Fruit fly (Drosophila melanogaster) whole organism, embryonic: Measurements from ENCODE around the gene raw.
A peak's percentile ranks its signal among the peaks of the same experiment; 100 is the strongest.

Experiments
- Adf1 ChIP-seq: fragments of 200-800 bp; sonication (Bioruptor generic); IDR thresholded peaks from 2 replicates; pipeline ENCODE4 v1.3.6; 2022; ENCODE audit warnings: missing biosample characterization, missing genetic modification characterization
- Bgb ChIP-seq: fragments of 200-800 bp; sonication (Bioruptor generic); IDR thresholded peaks from 2 replicates; pipeline ENCODE4 v1.3.6; 2022; ENCODE audit warnings: missing biosample characterization, missing genetic modification characterization; ENCODE audit not compliant: partially characterized antibody
- BtbVII ChIP-seq: fragments of 200-800 bp; sonication (Bioruptor generic); optimal IDR thresholded peaks from 3 replicates; lab custom pipeline; 2017; ENCODE audit warnings: missing biosample characterization, mild to moderate bottlenecking, missing genetic modification characterization
- CG11560 ChIP-seq: fragments of 200-800 bp; sonication (Bioruptor generic); IDR thresholded peaks from 3 replicates; pipeline ENCODE4 v1.3.6; 2022; ENCODE audit warnings: missing biosample characterization, missing genetic modification characterization
- CG11723 ChIP-seq: fragments of 200-800 bp; sonication (Bioruptor generic); optimal IDR thresholded peaks from 2 replicates; lab custom pipeline; 2017; ENCODE audit warnings: missing biosample characterization, mild to moderate bottlenecking, missing genetic modification characterization
- CG12744 ChIP-seq: fragments of 200-800 bp; sonication (Bioruptor generic); optimal IDR thresholded peaks from 2 replicates; lab custom pipeline; 2016; ENCODE audit warnings: missing biosample characterization, missing genetic modification characterization
- CG12769 ChIP-seq: fragments of 200-800 bp; sonication (Bioruptor generic); optimal IDR thresholded peaks from 2 replicates; lab custom pipeline; 2019; ENCODE audit warnings: missing biosample characterization, mild to moderate bottlenecking, missing genetic modification characterization, moderate library complexity
- CG12942 ChIP-seq: fragments of 200-800 bp; sonication (Bioruptor generic); optimal IDR thresholded peaks from 3 replicates; lab custom pipeline; 2016; ENCODE audit warnings: missing biosample characterization, missing genetic modification characterization
- CG15011 ChIP-seq: fragments of 200-800 bp; sonication (Bioruptor generic); optimal IDR thresholded peaks from 3 replicates; lab custom pipeline; 2018; ENCODE audit warnings: missing biosample characterization, mild to moderate bottlenecking, missing genetic modification characterization
- CG16813 ChIP-seq: fragments of 200-800 bp; sonication (Bioruptor generic); IDR thresholded peaks from 3 replicates; pipeline ENCODE4 v1.3.6; 2022; ENCODE audit warnings: missing biosample characterization, missing genetic modification characterization; ENCODE audit not compliant: partially characterized antibody
- CG17359 ChIP-seq: fragments of 200-800 bp; sonication (Bioruptor generic); optimal IDR thresholded peaks from 3 replicates; lab custom pipeline; 2018; ENCODE audit warnings: missing biosample characterization, mild to moderate bottlenecking, missing genetic modification characterization, moderate library complexity
- CG2129 ChIP-seq: fragments of 200-800 bp; sonication (Bioruptor generic); IDR thresholded peaks from 2 replicates; pipeline ENCODE4 v1.3.6; 2022; ENCODE audit warnings: missing biosample characterization, missing genetic modification characterization; ENCODE audit not compliant: partially characterized antibody
- CG31388 ChIP-seq: fragments of 200-800 bp; sonication (Bioruptor generic); optimal IDR thresholded peaks from 2 replicates; lab custom pipeline; 2016; ENCODE audit warnings: missing biosample characterization, missing genetic modification characterization
- CG32532 ChIP-seq: fragments of 200-800 bp; sonication (Bioruptor generic); IDR thresholded peaks from 2 replicates; pipeline ENCODE4 v1.3.6; 2022; ENCODE audit warnings: missing biosample characterization, missing genetic modification characterization
- CG4617 ChIP-seq: fragments of 200-800 bp; sonication (Bioruptor generic); optimal IDR thresholded peaks from 3 replicates; lab custom pipeline; 2016; ENCODE audit warnings: missing biosample characterization, missing genetic modification characterization, borderline replicate concordance
- CG6272 ChIP-seq: fragments of 200-800 bp; sonication (Bioruptor generic); IDR thresholded peaks from 2 replicates; pipeline ENCODE4 v1.3.6; 2022; ENCODE audit warnings: missing biosample characterization, missing genetic modification characterization
- CG9215 ChIP-seq: fragments of 200-800 bp; sonication (Bioruptor generic); IDR thresholded peaks from 2 replicates; pipeline ENCODE4 v1.3.6; 2022; ENCODE audit warnings: missing biosample characterization, missing genetic modification characterization
- CTCF ChIP-seq: fragments of 200-800 bp; sonication (Bioruptor generic); optimal IDR thresholded peaks from 2 replicates; lab custom pipeline; 2017; ENCODE audit warnings: missing biosample characterization, mild to moderate bottlenecking, missing genetic modification characterization, moderate library complexity
- Dek ChIP-seq: fragments of 200-800 bp; sonication (Bioruptor generic); optimal IDR thresholded peaks from 3 replicates; lab custom pipeline; 2019; ENCODE audit warnings: missing biosample characterization, mild to moderate bottlenecking, missing genetic modification characterization, moderate library complexity
- Dll ChIP-seq: fragments of 200-800 bp; sonication (Bioruptor generic); IDR thresholded peaks from 4 replicates; pipeline ENCODE4 v1.3.6; 2022; ENCODE audit warnings: missing biosample characterization, missing genetic modification characterization; ENCODE audit not compliant: partially characterized antibody
- Dref ChIP-seq: fragments of 200-800 bp; sonication (Bioruptor generic); IDR thresholded peaks from 2 replicates; pipeline ENCODE4 v1.3.6; 2022; ENCODE audit warnings: missing biosample characterization, missing genetic modification characterization
- E2f1 ChIP-seq: fragments of 200-800 bp; sonication (Bioruptor generic); IDR thresholded peaks from 2 replicates; pipeline ENCODE4 v1.3.6; 2022; ENCODE audit warnings: missing biosample characterization, missing genetic modification characterization
- Hr51 ChIP-seq, 2 experiments: fragments of 200-800 bp; sonication (Bioruptor generic); optimal IDR thresholded peaks; 2 replicates in 1 of 2; 3 replicates in 1 of 2; lab custom pipeline; 2016 to 2018; ENCODE audit warnings: missing biosample characterization in 2 of 2, missing genetic modification characterization in 2 of 2, mild to moderate bottlenecking in 1 of 2, moderate library complexity in 1 of 2
- Mrtf ChIP-seq: fragments of 200-800 bp; sonication (Bioruptor generic); IDR thresholded peaks from 3 replicates; pipeline ENCODE4 v1.3.6; 2022; ENCODE audit warnings: missing biosample characterization, missing genetic modification characterization
- NC2α ChIP-seq: fragments of 200-800 bp; sonication (Bioruptor generic); optimal IDR thresholded peaks from 2 replicates; lab custom pipeline; 2016; ENCODE audit warnings: missing biosample characterization, missing genetic modification characterization
- Pdp1 ChIP-seq, 2 experiments: fragments of 200-800 bp; sonication (Bioruptor generic); optimal IDR thresholded peaks; 3 replicates each; lab custom pipeline; 2016; ENCODE audit warnings: missing biosample characterization in 2 of 2, missing genetic modification characterization in 2 of 2, mild to moderate bottlenecking in 1 of 2, moderate library complexity in 1 of 2
- Ravus ChIP-seq: fragments of 200-800 bp; sonication (Bioruptor generic); IDR thresholded peaks from 2 replicates; pipeline ENCODE4 v1.3.6; 2022; ENCODE audit warnings: missing biosample characterization, missing genetic modification characterization
- Sry-δ ChIP-seq: fragments of 200-800 bp; sonication (Bioruptor generic); optimal IDR thresholded peaks from 2 replicates; lab custom pipeline; 2016; ENCODE audit warnings: missing biosample characterization, missing genetic modification characterization
- Xrp1 ChIP-seq: fragments of 200-800 bp; sonication (Bioruptor generic); IDR thresholded peaks from 2 replicates; pipeline ENCODE4 v1.3.6; 2022; ENCODE audit warnings: missing biosample characterization, missing genetic modification characterization
- bsh ChIP-seq, 2 experiments: fragments of 200-800 bp; sonication (Bioruptor generic); optimal IDR thresholded peaks; 2 replicates each; lab custom pipeline; 2017 to 2018; ENCODE audit warnings: mild to moderate bottlenecking in 2 of 2, missing biosample characterization in 2 of 2, missing genetic modification characterization in 2 of 2, moderate library complexity in 1 of 2
- cad ChIP-seq: fragments of >200 bp; optimal IDR thresholded peaks from 2 replicates; lab custom pipeline; 2017; ENCODE audit warnings: missing biosample characterization, missing genetic modification characterization
- chif ChIP-seq, 2 experiments: fragments of 200-800 bp; sonication (Bioruptor generic); optimal IDR thresholded peaks; 3 replicates each; lab custom pipeline; 2016; ENCODE audit warnings: missing biosample characterization in 2 of 2, missing genetic modification characterization in 2 of 2
- dmrt11E ChIP-seq: fragments of 200-800 bp; sonication (Bioruptor generic); optimal IDR thresholded peaks from 3 replicates; lab custom pipeline; 2018; ENCODE audit warnings: missing biosample characterization, mild to moderate bottlenecking, missing genetic modification characterization, moderate library complexity
- fd96Cb ChIP-seq: fragments of 200-800 bp; sonication (Bioruptor generic); optimal IDR thresholded peaks from 2 replicates; lab custom pipeline; 2018; ENCODE audit warnings: missing biosample characterization, mild to moderate bottlenecking, missing genetic modification characterization, moderate library complexity
- ftz-f1 ChIP-seq: fragments of 200-800 bp; sonication (Bioruptor generic); optimal IDR thresholded peaks from 2 replicates; lab custom pipeline; 2016; ENCODE audit warnings: missing biosample characterization, missing genetic modification characterization
- grn ChIP-seq: fragments of 200-800 bp; sonication (Bioruptor generic); optimal IDR thresholded peaks from 3 replicates; lab custom pipeline; 2017; ENCODE audit warnings: missing biosample characterization, missing genetic modification characterization
- gsb-n ChIP-seq: fragments of 200-800 bp; sonication (Bioruptor generic); optimal IDR thresholded peaks from 3 replicates; lab custom pipeline; 2018; ENCODE audit warnings: missing biosample characterization, mild to moderate bottlenecking, missing genetic modification characterization
- ham ChIP-seq: fragments of 200-800 bp; sonication (Bioruptor generic); IDR thresholded peaks from 2 replicates; pipeline ENCODE4 v1.3.6; 2022; ENCODE audit warnings: missing biosample characterization, missing genetic modification characterization
- kni ChIP-seq: fragments of 200-800 bp; sonication (Bioruptor generic); optimal IDR thresholded peaks from 3 replicates; lab custom pipeline; 2017; ENCODE audit warnings: mild to moderate bottlenecking, missing biosample characterization, missing genetic modification reagents, missing genetic modification characterization
- maf-S ChIP-seq: fragments of 200-800 bp; sonication (Bioruptor generic); optimal IDR thresholded peaks from 2 replicates; lab custom pipeline; 2016; ENCODE audit warnings: missing biosample characterization, missing genetic modification characterization
- pan ChIP-seq, 4 experiments: fragments of >200 bp in 3 of 4; fragments of 200-800 bp in 1 of 4; sonication (Bioruptor generic) in 1 of 4; optimal IDR thresholded peaks in 3 of 4; IDR thresholded peaks in 1 of 4; 2 replicates each; pipeline versions ENCODE4 v1.3.6 to Lab custom; 2017 to 2022; ENCODE audit warnings: missing biosample characterization in 2 of 4, missing genetic modification characterization in 2 of 4, mixed read lengths in 1 of 4
- pb ChIP-seq: fragments of 200-800 bp; sonication (Bioruptor generic); optimal IDR thresholded peaks from 3 replicates; lab custom pipeline; 2016; ENCODE audit warnings: missing biosample characterization, missing genetic modification characterization
- rib ChIP-seq: fragments of 200-800 bp; sonication (Bioruptor generic); IDR thresholded peaks from 2 replicates; pipeline ENCODE4 v1.3.6; 2022; ENCODE audit warnings: missing biosample characterization, missing genetic modification characterization
- sd ChIP-seq: fragments of 200-800 bp; sonication (Bioruptor generic); optimal IDR thresholded peaks from 3 replicates; lab custom pipeline; 2018; ENCODE audit warnings: missing biosample characterization, mild to moderate bottlenecking, missing genetic modification characterization, moderate library complexity
- sna ChIP-seq: fragments of 200-800 bp; sonication (Bioruptor generic); IDR thresholded peaks from 2 replicates; pipeline ENCODE4 v1.3.6; 2022; ENCODE audit warnings: missing biosample characterization, missing genetic modification characterization; ENCODE audit not compliant: partially characterized antibody
- so ChIP-seq: fragments of 200-800 bp; sonication (Bioruptor generic); IDR thresholded peaks from 3 replicates; pipeline ENCODE4 v1.3.6; 2022; ENCODE audit warnings: missing biosample characterization, missing genetic modification characterization
- sr ChIP-seq: fragments of 200-800 bp; sonication (Bioruptor generic); IDR thresholded peaks from 3 replicates; pipeline ENCODE4 v1.3.6; 2022; ENCODE audit warnings: missing biosample characterization, missing genetic modification characterization
- tin ChIP-seq: fragments of 200-800 bp; sonication (Bioruptor generic); optimal IDR thresholded peaks from 3 replicates; lab custom pipeline; 2016; ENCODE audit warnings: missing biosample characterization, missing genetic modification characterization
- twi ChIP-seq: fragments of 200-800 bp; optimal IDR thresholded peaks from 2 replicates; lab custom pipeline; 2019; ENCODE audit warnings: missing biosample characterization, mild to moderate bottlenecking, missing genetic modification characterization, moderate library complexity

raw gene

dm6 chr2L:8739984-8740756 lies at the start of gene raw (continued):
- TF ChIP-seq Pdp1 (GFP tag; optimal IDR thresholded peaks at IDR 0.05; lab: Kevin White, UChicago) (peak in 1 of 2 experiments; percentile 99), tin (no peak), Sry-δ (no peak), CG11560 (tag; lab: Robert Waterston, UW) (no peak), sna (GFP tag; lab: Robert Waterston, UW) (0 out of 2 replicates have a peak, but pooled peaks have one; percentile 36), Ravus (GFP tag; lab: Robert Waterston, UW) (no peak), dmrt11E (tag; lab: Kevin White, UChicago) (no peak), CG4617 (GFP tag; lab: Kevin White, UChicago) (peak; percentile 16), Xrp1 (GFP tag; lab: Robert Waterston, UW) (no peak), rib (GFP tag; lab: Robert Waterston, UW) (no peak), cad (GFP tag; lab: Kevin White, UChicago) (no peak), ftz-f1 (GFP tag; lab: Kevin White, UChicago) (no peak), Mrtf (GFP tag; lab: Robert Waterston, UW) (no peak), CTCF (GFP tag; lab: Kevin White, UChicago) (no peak), chif (GFP tag; optimal IDR thresholded peaks at IDR 0.05; lab: Kevin White, UChicago) (no peak), CG31388 (no peak), CG11723 (GFP tag; lab: Kevin White, UChicago) (no peak), CG2129 (GFP tag; lab: Robert Waterston, UW) (no peak), so (GFP tag; lab: Robert Waterston, UW) (no peak), pb (GFP tag; lab: Kevin White, UChicago) (no peak), Dref (GFP tag; lab: Robert Waterston, UW) (no peak), sr (GFP tag; lab: Robert Waterston, UW) (no peak), CG15011 (GFP tag; lab: Kevin White, UChicago) (no peak), sd (tag; lab: Kevin White, UChicago) (peak; percentile 60), CG9215 (GFP tag; lab: Robert Waterston, UW) (no peak), Adf1 (0 out of 2 replicates have a peak, but pooled peaks have one; percentile 13), CG12769 (tag; lab: Kevin White, UChicago) (no peak), pan (optimal IDR thresholded peaks at IDR 0.05; lab: Kevin White, UChicago) (no peak), pan (GFP tag; optimal IDR thresholded peaks at IDR 0.05 in 1 of 2, IDR thresholded peaks at IDR 0.05 in 1 of 2) (no peak), twi (tag; lab: Kevin White, UChicago) (no peak), bsh (GFP tag; optimal IDR thresholded peaks at IDR 0.05; lab: Kevin White, UChicago) (no peak), Dll (no peak), BtbVII (GFP tag; lab: Kevin White, UChicago) (peak; percentile 83), Bgb (0 out of 2 replicates have a peak, but pooled peaks have one; percentile 3), CG16813 (no peak), CG6272 (GFP tag; lab: Robert Waterston, UW) (no peak), grn (no peak), Dek (tag; lab: Kevin White, UChicago) (no peak), CG12744 (GFP tag; lab: Kevin White, UChicago) (no peak), NC2α (GFP tag; lab: Kevin White, UChicago) (no peak), gsb-n (no peak), maf-S (no peak), CG32532 (GFP tag; lab: Robert Waterston, UW) (no peak), Hr51 (GFP tag; optimal IDR thresholded peaks at IDR 0.05; lab: Kevin White, UChicago) (no peak), ham (GFP tag; lab: Robert Waterston, UW) (no peak), fd96Cb (tag; lab: Kevin White, UChicago) (no peak), CG17359 (tag; lab: Kevin White, UChicago) (no peak), CG12942 (GFP tag; lab: Kevin White, UChicago) (no peak), E2f1 (GFP tag; lab: Robert Waterston, UW) (no peak), kni (GFP tag; lab: Kevin White, UChicago) (peak; percentile 77)
